Fruit fly (Drosophila melanogaster) Kc167 (cell line): ENCODE data around the gene CG32024.

ENCODE experiments used
- Myc ChIP-seq: fragments of >200 bp; optimal IDR thresholded peaks from 2 replicates; lab custom pipeline; 2017; ENCODE audit warnings: missing external identifiers
- Sin3A ChIP-seq: fragments of >200 bp; optimal IDR thresholded peaks from 2 replicates; lab custom pipeline; 2018; ENCODE audit warnings: missing external identifiers
- h ChIP-seq: fragments of >200 bp; optimal IDR thresholded peaks from 3 replicates; lab custom pipeline; 2018; ENCODE audit warnings: missing external identifiers
- insv ChIP-seq: fragments of >200 bp; optimal IDR thresholded peaks from 3 replicates; lab custom pipeline; 2018; ENCODE audit warnings: missing external identifiers
- psq ChIP-seq: fragments of >200 bp; optimal IDR thresholded peaks from 2 replicates; lab custom pipeline; 2017; ENCODE audit warnings: missing external identifiers
- ttk ChIP-seq: sonication (Bioruptor generic); optimal IDR thresholded peaks from 2 replicates; lab custom pipeline; 2017; ENCODE audit warnings: missing external identifiers

The CG32024 gene

DNA sequence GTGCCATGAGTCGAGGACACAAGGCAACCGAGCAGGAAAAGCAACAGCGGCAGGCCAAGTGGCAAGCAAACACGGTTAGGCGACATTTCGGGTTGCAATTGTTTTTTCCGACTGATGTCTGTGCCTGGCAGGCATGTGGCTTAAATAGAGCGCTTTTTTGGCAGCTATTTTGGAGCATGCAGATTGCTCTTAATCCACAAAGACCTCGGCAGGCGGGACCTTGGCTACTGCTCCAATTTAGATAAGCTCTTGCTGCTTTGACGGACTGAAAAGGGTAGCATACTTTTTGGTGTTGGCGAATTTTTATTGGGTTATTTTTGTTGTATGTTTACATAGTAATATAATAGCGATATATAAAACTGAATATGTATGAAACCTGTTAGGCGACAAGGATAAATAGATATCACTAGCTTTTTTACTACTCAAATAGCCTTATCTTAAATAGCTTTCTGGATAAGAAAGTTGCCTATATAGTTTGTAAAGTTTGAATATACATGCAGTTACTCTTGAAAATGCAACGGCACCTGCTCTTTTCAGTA lies at the start of gene CG32024, which contains the start of gene CG13312:
TSS of gene CG32024 (plus strand) at position 489 of the 539 bp plus-strand sequence.
TSS of gene CG13312 (minus strand) at position 101 of the 539 bp plus-strand sequence.
- TF ChIP-seq insv, result no peak
- TF ChIP-seq Myc, result no peak
- no peak for TF ChIP-seq ttk (lab: Kevin White, UChicago)
- TF ChIP-seq h, result no peak
- TF ChIP-seq psq (lab: Kevin White, UChicago), result no peak
- TF ChIP-seq Sin3A (lab: Kevin White, UChicago), result no peak

dm6 chr3L:8763037-8763454 lies 44.4 kb upstream of the CG32024 start:
- TF ChIP-seq Myc (no peak), ttk (lab: Kevin White, UChicago) (no peak), psq (lab: Kevin White, UChicago) (no peak)

DNA sequence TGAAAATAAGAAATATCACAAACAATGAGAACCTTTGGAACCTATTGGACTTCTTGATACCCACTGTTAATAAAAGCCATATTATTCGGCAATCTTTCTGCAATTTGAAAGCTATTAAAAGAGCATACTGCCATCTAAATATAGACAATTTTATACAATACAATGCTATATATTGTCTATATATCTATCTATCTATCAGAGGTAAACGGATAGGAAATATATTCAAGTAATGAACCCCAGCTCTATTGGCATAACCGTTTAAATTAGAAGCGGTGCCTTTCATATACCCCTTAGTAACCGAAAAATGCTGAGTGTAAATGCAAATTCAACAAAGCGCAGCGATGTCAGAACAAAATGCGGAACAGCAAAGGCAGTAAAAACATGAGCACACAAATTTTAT lies 43.6 kb upstream of the CG32024 start:
- no peak for TF ChIP-seq Sin3A (lab: Kevin White, UChicago)
- TF ChIP-seq Myc, result no peak
- no peak for TF ChIP-seq insv
- no peak for TF ChIP-seq ttk (lab: Kevin White, UChicago)
- no peak for TF ChIP-seq psq (lab: Kevin White, UChicago)
- no peak for TF ChIP-seq h

dm6 chr3L:8765493-8765892 lies 41.9 kb upstream of the CG32024 start:
- no peak for TF ChIP-seq psq (lab: Kevin White, UChicago)

dm6 chr3L:8765969-8766538 lies 41.3 kb upstream of the CG32024 start:
- no peak for TF ChIP-seq insv
- TF ChIP-seq Myc, result no peak
- no peak for TF ChIP-seq Sin3A (lab: Kevin White, UChicago)
- TF ChIP-seq h, result no peak
- no peak for TF ChIP-seq psq (lab: Kevin White, UChicago)
- TF ChIP-seq ttk (lab: Kevin White, UChicago), result no peak

- TF ChIP-seq insv, result no peak
- no peak for TF ChIP-seq ttk (lab: Kevin White, UChicago)
- no peak for TF ChIP-seq Sin3A (lab: Kevin White, UChicago)
These were observed 39.5 kb upstream of the CG32024 start for dm6 chr3L:8767876-8768275.

DNA sequence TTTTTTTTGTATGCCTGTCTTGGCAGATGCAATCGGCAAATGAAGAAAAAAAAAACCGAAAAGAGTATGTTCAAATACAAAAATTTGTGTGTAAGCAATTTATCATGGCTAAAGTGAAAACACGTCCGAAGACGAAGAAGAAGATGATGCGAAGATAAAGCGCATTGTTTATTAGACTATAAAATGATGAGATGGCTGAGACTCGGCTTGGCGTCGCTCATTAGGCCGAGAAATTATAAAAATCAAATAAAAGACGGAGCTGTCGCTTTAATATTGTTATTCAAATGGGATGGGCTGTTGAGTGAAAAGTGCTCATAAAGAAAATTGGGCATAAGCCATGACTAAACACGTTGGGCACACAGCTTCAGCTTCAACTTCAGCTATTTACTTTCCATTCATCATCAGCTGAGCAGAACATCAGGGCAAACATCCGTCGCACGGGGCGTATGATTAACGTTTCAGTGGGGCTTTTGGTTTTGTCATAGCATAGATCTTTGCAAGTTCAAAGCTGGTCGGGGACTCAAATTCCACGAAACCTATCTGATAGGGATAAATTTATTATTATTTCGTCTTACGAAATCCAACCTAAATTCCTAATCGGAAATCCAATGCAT lies 36.7 kb upstream of the CG32024 start:
- no peak for TF ChIP-seq h
- no peak for TF ChIP-seq insv
- no peak for TF ChIP-seq Sin3A (lab: Kevin White, UChicago)
- TF ChIP-seq psq (lab: Kevin White, UChicago), result no peak
- no peak for TF ChIP-seq Myc
- no peak for TF ChIP-seq ttk (lab: Kevin White, UChicago)

DNA sequence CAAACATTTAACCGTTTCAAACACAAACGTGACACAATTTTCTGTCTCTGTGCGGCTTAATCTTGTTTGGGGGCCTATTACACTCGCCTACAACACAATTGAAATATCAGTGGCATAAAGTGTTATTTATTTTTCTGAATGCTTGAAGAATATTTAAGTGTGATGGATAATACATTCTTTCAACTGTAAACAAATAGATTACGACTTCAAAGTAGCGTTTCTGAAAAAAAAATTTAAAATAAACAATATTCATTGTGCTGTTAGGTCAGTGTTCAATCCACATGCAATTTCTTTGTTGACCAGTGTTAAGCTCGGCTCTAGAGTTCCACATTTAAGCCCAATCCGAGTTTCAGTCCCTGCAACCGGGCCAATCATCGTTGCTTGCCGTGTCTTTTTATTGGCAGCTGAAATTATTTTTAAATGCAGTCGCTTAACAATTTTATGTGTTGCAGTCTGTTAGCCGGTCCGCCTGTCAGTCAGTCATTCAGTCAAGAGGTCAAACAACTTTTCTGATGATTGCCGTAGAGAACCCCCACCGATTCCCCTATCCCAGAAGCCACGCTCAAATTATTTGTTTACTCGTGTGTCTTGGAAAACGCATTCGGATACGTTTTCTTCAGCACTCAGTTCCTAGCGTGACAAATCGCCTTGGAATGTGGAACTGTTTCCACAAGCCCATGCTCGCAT lies 34.3 kb upstream of the CG32024 start:
- TF ChIP-seq ttk (lab: Kevin White, UChicago) (no peak), psq (lab: Kevin White, UChicago) (no peak), h (no peak), Sin3A (lab: Kevin White, UChicago) (no peak), Myc (no peak), insv (no peak)

- TF ChIP-seq insv, result no peak
- no peak for TF ChIP-seq Sin3A (lab: Kevin White, UChicago)
- no peak for TF ChIP-seq Myc
- TF ChIP-seq h, result no peak
- no peak for TF ChIP-seq ttk (lab: Kevin White, UChicago)
- TF ChIP-seq psq (lab: Kevin White, UChicago), result no peak
These were observed 33.7 kb upstream of the CG32024 start for dm6 chr3L:8773713-8774112.

dm6 chr3L:8774974-8775731 lies 32.2 kb upstream of the CG32024 start:
- TF ChIP-seq insv (no peak), Myc (no peak), psq (lab: Kevin White, UChicago) (no peak), Sin3A (lab: Kevin White, UChicago) (no peak), h (no peak), ttk (lab: Kevin White, UChicago) (no peak)

DNA sequence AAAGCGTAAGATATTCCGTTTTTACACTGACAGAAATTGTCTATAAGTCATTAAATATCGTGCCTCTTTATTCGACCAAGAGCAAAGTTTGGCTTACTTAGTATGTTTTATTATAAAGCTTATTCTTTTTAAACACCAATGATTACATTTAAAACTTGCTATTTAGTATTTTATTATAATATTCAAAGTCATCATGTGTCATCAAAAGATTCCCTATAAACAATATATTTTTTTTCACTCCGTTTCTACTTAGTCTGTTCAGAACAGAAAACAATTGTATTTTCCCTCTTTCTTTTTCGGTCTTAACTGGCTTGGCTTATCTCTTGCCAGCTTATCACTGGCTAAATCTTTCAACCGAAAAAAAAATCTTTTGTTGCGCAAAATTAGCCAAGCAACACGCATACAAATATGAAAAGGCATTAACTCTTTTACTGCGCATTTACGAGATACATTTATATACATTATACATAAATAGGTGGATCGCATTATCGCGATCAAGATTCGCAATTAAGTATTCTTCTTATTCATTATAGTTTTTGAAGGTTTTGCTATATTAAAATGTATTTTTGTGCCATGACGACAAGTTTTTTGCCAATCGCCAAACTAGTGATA lies 30.0 kb upstream of the CG32024 start:
- TF ChIP-seq h, result no peak

dm6 chr3L:8780723-8781296 lies 26.6 kb upstream of the CG32024 start:
- TF ChIP-seq Myc, result no peak
- TF ChIP-seq h, result no peak
- TF ChIP-seq insv, result no peak
- TF ChIP-seq ttk (lab: Kevin White, UChicago), result no peak
- no peak for TF ChIP-seq psq (lab: Kevin White, UChicago)
